Fruit fly (Drosophila melanogaster): Measurements from ENCODE around the gene CG33965.

The CG33965 gene

DNA sequence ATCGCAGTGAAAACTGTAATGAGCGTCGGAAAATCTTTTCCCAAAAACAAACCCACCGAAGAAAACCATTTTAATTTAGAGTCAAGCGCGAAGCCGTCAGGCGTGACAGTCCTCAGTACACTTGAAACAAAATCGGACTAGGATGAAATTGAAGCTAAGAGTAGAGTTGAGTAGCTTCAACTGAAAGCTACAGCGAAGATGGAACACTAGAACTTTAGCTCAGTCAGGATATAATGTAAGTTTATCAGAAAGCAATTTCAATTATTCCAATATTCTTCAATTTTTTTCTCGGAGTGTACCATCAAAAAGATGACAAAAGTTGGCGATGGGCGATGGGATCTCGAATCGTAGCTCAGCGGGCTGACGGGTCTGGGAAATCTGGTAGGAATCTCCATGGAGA, 16.2 kb upstream of the CG33965 start (continued):
- no peak for TF ChIP-seq YL-1 (GFP tag; optimal IDR thresholded peaks at IDR 0.05)
- TF ChIP-seq Doc2 (GFP tag; IDR thresholded peaks at IDR 0.05): no peak
- no peak for TF ChIP-seq gsb (GFP tag; IDR thresholded peaks at IDR 0.05)
- TF ChIP-seq CHES-1-like (GFP tag; optimal IDR thresholded peaks at IDR 0.05): no peak
- TF ChIP-seq zf30C (GFP tag; optimal IDR thresholded peaks at IDR 0.05): no peak
- TF ChIP-seq seq (GFP tag; IDR thresholded peaks at IDR 0.05): no peak
- peak in 1 of 2 experiments; percentile 46 for TF ChIP-seq Hr51 (GFP tag; optimal IDR thresholded peaks at IDR 0.05)
- TF ChIP-seq CG15479 (GFP tag; optimal IDR thresholded peaks at IDR 0.05): no peak
- no peak for TF ChIP-seq Jarid2 (GFP tag; optimal IDR thresholded peaks at IDR 0.05)
- no peak for TF ChIP-seq CG12104 (GFP tag; optimal IDR thresholded peaks at IDR 0.05)
- TF ChIP-seq Nf-YC (tag; optimal IDR thresholded peaks at IDR 0.05): no peak
- TF ChIP-seq Atf3 (GFP tag; optimal IDR thresholded peaks at IDR 0.05): no peak
- no peak for TF ChIP-seq CG10274 (GFP tag; optimal IDR thresholded peaks at IDR 0.05)
- no peak for TF ChIP-seq Nf-YB (GFP tag; optimal IDR thresholded peaks at IDR 0.05)
- peak; percentile 42 for TF ChIP-seq CG12391 (tag; optimal IDR thresholded peaks at IDR 0.05)
- peak; percentile 15 for TF ChIP-seq CG15269 (tag; optimal IDR thresholded peaks at IDR 0.05)
- peak; percentile 32 for TF ChIP-seq CG12769 (tag; optimal IDR thresholded peaks at IDR 0.05)
- no peak for TF ChIP-seq CG13296 (GFP tag; optimal IDR thresholded peaks at IDR 0.05)
- TF ChIP-seq Bteb2 (GFP tag; optimal IDR thresholded peaks at IDR 0.05): no peak
- no peak for TF ChIP-seq cwo (GFP tag; optimal IDR thresholded peaks at IDR 0.05)
- no peak for TF ChIP-seq Bdp1 (GFP tag; optimal IDR thresholded peaks at IDR 0.05)
- TF ChIP-seq CG32772 (GFP tag; IDR thresholded peaks at IDR 0.05): no peak
- TF ChIP-seq eve (GFP tag; optimal IDR thresholded peaks at IDR 0.05): no peak
- no peak for TF ChIP-seq Drgx (GFP tag; IDR thresholded peaks at IDR 0.05)
- no peak for TF ChIP-seq mld (GFP tag; IDR thresholded peaks at IDR 0.05; ENCODE audit: partially characterized antibody)
- no peak for TF ChIP-seq HLH54F (GFP tag; optimal IDR thresholded peaks at IDR 0.05)
- peak; percentile 35 for TF ChIP-seq PHDP (tag; optimal IDR thresholded peaks at IDR 0.05)
- no peak for TF ChIP-seq HmgD (GFP tag; optimal IDR thresholded peaks at IDR 0.05)
- TF ChIP-seq CG3281 (GFP tag; optimal IDR thresholded peaks at IDR 0.05): no peak
- peak; percentile 33 for TF ChIP-seq CG33213 (GFP tag; optimal IDR thresholded peaks at IDR 0.05)
- TF ChIP-seq BtbVII (GFP tag; optimal IDR thresholded peaks at IDR 0.05): no peak
- TF ChIP-seq Elba2 (GFP tag; optimal IDR thresholded peaks at IDR 0.05): no peak
- TF ChIP-seq Max (GFP tag; optimal IDR thresholded peaks at IDR 0.05): peak; percentile 14
- no peak for TF ChIP-seq CG6175 (GFP tag; IDR thresholded peaks at IDR 0.05)
- TF ChIP-seq gro (GFP tag; optimal IDR thresholded peaks at IDR 0.05): no peak
- no peak for TF ChIP-seq CG11456 (GFP tag; IDR thresholded peaks at IDR 0.05)
- no peak for TF ChIP-seq CG31388 (GFP tag; optimal IDR thresholded peaks at IDR 0.05)
- TF ChIP-seq D (optimal IDR thresholded peaks at IDR 0.05): no peak
- TF ChIP-seq D (GFP tag; optimal IDR thresholded peaks at IDR 0.05): peak; percentile 48
- TF ChIP-seq CG11560 (tag; IDR thresholded peaks at IDR 0.05): no peak
- peak; percentile 20 for TF ChIP-seq Antp (GFP tag; optimal IDR thresholded peaks at IDR 0.05)
- no peak for TF ChIP-seq D19B (GFP tag; optimal IDR thresholded peaks at IDR 0.05)
- peak; percentile 11; the same call in 1 of the 2 replicates for TF ChIP-seq Rx (GFP tag; IDR thresholded peaks at IDR 0.05)
- TF ChIP-seq sens (GFP tag): peak; percentile 94
- no peak for TF ChIP-seq CG9215 (GFP tag; IDR thresholded peaks at IDR 0.05)
- TF ChIP-seq CG11247 (GFP tag; IDR thresholded peaks at IDR 0.05): peak; percentile 37; the same call in 1 of the 2 replicates
- no peak for TF ChIP-seq aop (GFP tag; IDR thresholded peaks at IDR 0.05)
- no peak for TF ChIP-seq mirr (GFP tag; optimal IDR thresholded peaks at IDR 0.05)
- no peak for TF ChIP-seq tio (GFP tag; optimal IDR thresholded peaks at IDR 0.05)
- peak; percentile 33 to 44 for TF ChIP-seq chif (GFP tag; optimal IDR thresholded peaks at IDR 0.05)
- TF ChIP-seq CG12155 (GFP tag; optimal IDR thresholded peaks at IDR 0.05): no peak
- no peak for TF ChIP-seq B-H1 (GFP tag; IDR thresholded peaks at IDR 0.05)
- TF ChIP-seq Xbp1 (GFP tag; optimal IDR thresholded peaks at IDR 0.05): peak; percentile 36
